Fruit fly (Drosophila melanogaster): Measurements from ENCODE around the gene CG7276.

Gene CG7276

dm6 chr3L:15517508-15517907, 19.5 kb downstream of the CG7276 start:
- no peak for TF ChIP-seq Sox102F (GFP tag; optimal IDR thresholded peaks at IDR 0.05)
- TF ChIP-seq CG16779 (tag; optimal IDR thresholded peaks at IDR 0.05): no peak
- TF ChIP-seq CG11762 (GFP tag; optimal IDR thresholded peaks at IDR 0.05; ENCODE audit: insufficient read depth): no peak
- no peak for TF ChIP-seq CG32006 (GFP tag; optimal IDR thresholded peaks at IDR 0.05)
- no peak for TF ChIP-seq CG7368 (GFP tag; optimal IDR thresholded peaks at IDR 0.05)
- TF ChIP-seq CG6792 (GFP tag; optimal IDR thresholded peaks at IDR 0.05): no peak
- TF ChIP-seq cyc (GFP tag; optimal IDR thresholded peaks at IDR 0.05): no peak
- no peak for TF ChIP-seq CG9139 (GFP tag; optimal IDR thresholded peaks at IDR 0.05)
- TF ChIP-seq lz (GFP tag; optimal IDR thresholded peaks at IDR 0.05): no peak
- TF ChIP-seq OdsH (GFP tag; optimal IDR thresholded peaks at IDR 0.05): no peak
- no peak for TF ChIP-seq esn (GFP tag; optimal IDR thresholded peaks at IDR 0.05)
- no peak for TF ChIP-seq acj6 (GFP tag; optimal IDR thresholded peaks at IDR 0.05)
- TF ChIP-seq CG8119 (GFP tag; IDR thresholded peaks at IDR 0.05): no peak
- no peak for TF ChIP-seq CG6854 (GFP tag; optimal IDR thresholded peaks at IDR 0.05)
- no peak for TF ChIP-seq topi (GFP tag; optimal IDR thresholded peaks at IDR 0.05)
- TF ChIP-seq Hr38 (GFP tag; optimal IDR thresholded peaks at IDR 0.05): no peak
- no peak for TF ChIP-seq Sox14 (GFP tag; optimal IDR thresholded peaks at IDR 0.05)

dm6 chr3L:15518344-15518743, 20.3 kb downstream of the CG7276 start:
- no peak for TF ChIP-seq CG10631 (GFP tag; optimal IDR thresholded peaks at IDR 0.05)
- peak; percentile 38 for TF ChIP-seq vri (GFP tag; optimal IDR thresholded peaks at IDR 0.05)

- TF ChIP-seq fd85E (GFP tag; optimal IDR thresholded peaks at IDR 0.05): no peak
- no peak for TF ChIP-seq eg (GFP tag; IDR thresholded peaks at IDR 0.05)
- no peak for TF ChIP-seq esn (GFP tag; optimal IDR thresholded peaks at IDR 0.05)
- no peak for TF ChIP-seq CG8119 (GFP tag; IDR thresholded peaks at IDR 0.05)
- TF ChIP-seq Sox14 (GFP tag; optimal IDR thresholded peaks at IDR 0.05): no peak
- no peak for TF ChIP-seq CG15336 (GFP tag; IDR thresholded peaks at IDR 0.05)
- no peak for TF ChIP-seq svp (GFP tag)
- no peak for TF ChIP-seq CG6792 (GFP tag; optimal IDR thresholded peaks at IDR 0.05)
- no peak for TF ChIP-seq Blimp-1 (GFP tag; optimal IDR thresholded peaks at IDR 0.05)
- no peak for TF ChIP-seq CG10631 (GFP tag; optimal IDR thresholded peaks at IDR 0.05)
- TF ChIP-seq CG7368 (GFP tag; optimal IDR thresholded peaks at IDR 0.05): no peak
- TF ChIP-seq ss (GFP tag; optimal IDR thresholded peaks at IDR 0.05): no peak
- no peak for TF ChIP-seq CG6808 (GFP tag; optimal IDR thresholded peaks at IDR 0.05)
- no peak for TF ChIP-seq OdsH (GFP tag; optimal IDR thresholded peaks at IDR 0.05)
- no peak for TF ChIP-seq lz (GFP tag; optimal IDR thresholded peaks at IDR 0.05)
- no peak for TF ChIP-seq Hr38 (GFP tag; optimal IDR thresholded peaks at IDR 0.05)
- TF ChIP-seq cyc (GFP tag; optimal IDR thresholded peaks at IDR 0.05): no peak
- TF ChIP-seq acj6 (GFP tag; optimal IDR thresholded peaks at IDR 0.05): no peak
These were observed 21.5 kb downstream of the CG7276 start, which contains the start of gene mex1 for dm6 chr3L:15519492-15519891. Gene mex1 (minus strand): TSS chr3L:15519592.

dm6 chr3L:15519920-15520319, 21.9 kb downstream of the CG7276 start:
- no peak for TF ChIP-seq vri (GFP tag; optimal IDR thresholded peaks at IDR 0.05)
- TF ChIP-seq Sox102F (GFP tag; optimal IDR thresholded peaks at IDR 0.05): no peak
- TF ChIP-seq CG11294 (GFP tag; IDR thresholded peaks at IDR 0.05): no peak
- no peak for TF ChIP-seq CG4318 (GFP tag; optimal IDR thresholded peaks at IDR 0.05)
- no peak for TF ChIP-seq eg (GFP tag; IDR thresholded peaks at IDR 0.05)
- no peak for TF ChIP-seq Smox (GFP tag; optimal IDR thresholded peaks at IDR 0.05)
- TF ChIP-seq Sox14 (GFP tag; optimal IDR thresholded peaks at IDR 0.05): no peak
- no peak for TF ChIP-seq CG6808 (GFP tag; optimal IDR thresholded peaks at IDR 0.05)
- TF ChIP-seq Hr38 (GFP tag; optimal IDR thresholded peaks at IDR 0.05): no peak
- TF ChIP-seq salr (GFP tag; optimal IDR thresholded peaks at IDR 0.05): no peak
- TF ChIP-seq OdsH (GFP tag; optimal IDR thresholded peaks at IDR 0.05): no peak
- TF ChIP-seq Eip93F (GFP tag; optimal IDR thresholded peaks at IDR 0.05): no peak
- no peak for TF ChIP-seq fd59A (GFP tag; optimal IDR thresholded peaks at IDR 0.05)
- TF ChIP-seq CG32006 (GFP tag; optimal IDR thresholded peaks at IDR 0.05): no peak
- no peak for TF ChIP-seq pdm3 (GFP tag; optimal IDR thresholded peaks at IDR 0.05)
- TF ChIP-seq CG9139 (GFP tag; optimal IDR thresholded peaks at IDR 0.05): no peak
- TF ChIP-seq CG10669 (GFP tag; optimal IDR thresholded peaks at IDR 0.05): no peak
